Fruit fly (Drosophila melanogaster) whole organism, embryonic: ENCODE results near the gene Nepl13.

ENCODE experiments used
- CG12236 ChIP-seq: fragments of 200-800 bp; sonication (Bioruptor generic); optimal IDR thresholded peaks from 2 replicates; lab custom pipeline; 2016; ENCODE audit warnings: missing biosample characterization, missing genetic modification characterization
- CG13624 ChIP-seq: fragments of 200-800 bp; sonication (Bioruptor generic); optimal IDR thresholded peaks from 2 replicates; lab custom pipeline; 2016; ENCODE audit warnings: missing biosample characterization, missing genetic modification characterization
- CG14441 ChIP-seq: fragments of 200-800 bp; sonication (Bioruptor generic); IDR thresholded peaks from 2 replicates; pipeline ENCODE4 v1.3.6; 2022; ENCODE audit warnings: missing biosample characterization, missing genetic modification characterization
- CG1603 ChIP-seq: fragments of 200-800 bp; sonication (Bioruptor generic); optimal IDR thresholded peaks from 2 replicates; lab custom pipeline; 2019; ENCODE audit warnings: missing biosample characterization, mild to moderate bottlenecking, missing genetic modification characterization, moderate library complexity
- CG16863 ChIP-seq: fragments of 200-800 bp; sonication (Bioruptor generic); optimal IDR thresholded peaks from 3 replicates; lab custom pipeline; 2016; ENCODE audit warnings: missing biosample characterization, missing genetic modification characterization
- CG17568 ChIP-seq: fragments of 200-800 bp; sonication (Bioruptor generic); optimal IDR thresholded peaks from 2 replicates; lab custom pipeline; 2018; ENCODE audit warnings: missing biosample characterization, mild to moderate bottlenecking, missing genetic modification characterization, moderate library complexity
- CG18262 ChIP-seq: fragments of 200-800 bp; optimal IDR thresholded peaks from 3 replicates; lab custom pipeline; 2019; ENCODE audit warnings: missing biosample characterization, mild to moderate bottlenecking, missing genetic modification characterization, moderate library complexity
- CG2120 ChIP-seq: fragments of 200-800 bp; sonication (Bioruptor generic); optimal IDR thresholded peaks from 3 replicates; lab custom pipeline; 2016; ENCODE audit warnings: missing biosample characterization, missing genetic modification characterization
- CG30403 ChIP-seq: fragments of 200-800 bp; sonication (Bioruptor generic); optimal IDR thresholded peaks from 3 replicates; lab custom pipeline; 2016; ENCODE audit warnings: missing biosample characterization, missing genetic modification characterization
- CG32772 ChIP-seq: fragments of 200-800 bp; sonication (Bioruptor generic); IDR thresholded peaks from 2 replicates; pipeline ENCODE4 v1.3.6; 2022; ENCODE audit warnings: missing biosample characterization, missing genetic modification characterization
- CG33213 ChIP-seq: fragments of 200-800 bp; sonication (Bioruptor generic); optimal IDR thresholded peaks from 3 replicates; lab custom pipeline; 2016; ENCODE audit warnings: missing biosample characterization, missing genetic modification characterization
- CG5245 ChIP-seq: fragments of 200-800 bp; sonication (Bioruptor generic); optimal IDR thresholded peaks from 3 replicates; lab custom pipeline; 2016; ENCODE audit warnings: missing biosample characterization, missing genetic modification characterization
- CG8388 ChIP-seq: fragments of 200-800 bp; sonication (Bioruptor generic); optimal IDR thresholded peaks from 2 replicates; lab custom pipeline; 2019; ENCODE audit warnings: missing biosample characterization, mild to moderate bottlenecking, missing genetic modification characterization, moderate library complexity
- Eip74EF ChIP-seq, 2 experiments: fragments of 200-800 bp in 1 of 2; fragments of >200 bp in 1 of 2; sonication (Bioruptor generic) in 1 of 2; optimal IDR thresholded peaks; 2 replicates each; lab custom pipeline; 2017 to 2019; ENCODE audit warnings: missing biosample characterization in 2 of 2, missing genetic modification characterization in 2 of 2, mild to moderate bottlenecking in 1 of 2, moderate library complexity in 1 of 2
- Ets65A ChIP-seq: fragments of 200-800 bp; sonication (Bioruptor generic); peaks from one replicate; lab custom pipeline; 2016; ENCODE audit warnings: missing biosample characterization, missing genetic modification characterization
- HmgD ChIP-seq: fragments of 200-800 bp; sonication (Bioruptor generic); optimal IDR thresholded peaks from 3 replicates; lab custom pipeline; 2016; ENCODE audit warnings: missing biosample characterization, missing genetic modification characterization
- Hmr ChIP-seq: fragments of 200-800 bp; sonication (Bioruptor generic); optimal IDR thresholded peaks from 3 replicates; lab custom pipeline; 2017; ENCODE audit warnings: mild to moderate bottlenecking, missing biosample characterization, missing genetic modification reagents, missing genetic modification characterization
- NFAT ChIP-seq: fragments of 200-800 bp; sonication (Bioruptor generic); IDR thresholded peaks from 2 replicates; pipeline ENCODE4 v1.3.6; 2022; ENCODE audit warnings: missing biosample characterization, missing genetic modification characterization
- Pdp1 ChIP-seq, 2 experiments: fragments of 200-800 bp; sonication (Bioruptor generic); optimal IDR thresholded peaks; 3 replicates each; lab custom pipeline; 2016; ENCODE audit warnings: missing biosample characterization in 2 of 2, missing genetic modification characterization in 2 of 2, mild to moderate bottlenecking in 1 of 2, moderate library complexity in 1 of 2
- Ptx1 ChIP-seq: fragments of 200-800 bp; sonication (Bioruptor generic); IDR thresholded peaks from 2 replicates; pipeline ENCODE4 v1.3.6; 2022; ENCODE audit warnings: missing biosample characterization, missing genetic modification characterization
- Rfx ChIP-seq: fragments of 200-800 bp; sonication (Bioruptor generic); IDR thresholded peaks from 2 replicates; pipeline ENCODE4 v1.3.6; 2022; ENCODE audit warnings: missing biosample characterization, missing genetic modification characterization
- Stat92E ChIP-seq, 3 experiments: fragments of >200 bp in 2 of 3; fragments of 200-800 bp in 1 of 3; sonication (Bioruptor generic) in 1 of 3; optimal IDR thresholded peaks; 2 replicates each; lab custom pipeline; 2017 to 2019; ENCODE audit warnings: missing biosample characterization in 3 of 3, missing genetic modification characterization in 3 of 3, mild to moderate bottlenecking in 1 of 3, moderate library complexity in 1 of 3
- Xrp1 ChIP-seq: fragments of 200-800 bp; sonication (Bioruptor generic); IDR thresholded peaks from 2 replicates; pipeline ENCODE4 v1.3.6; 2022; ENCODE audit warnings: missing biosample characterization, missing genetic modification characterization
- btn ChIP-seq: fragments of 200-800 bp; sonication (Bioruptor generic); optimal IDR thresholded peaks from 2 replicates; lab custom pipeline; 2016; ENCODE audit warnings: missing biosample characterization, missing genetic modification characterization
- cg ChIP-seq: fragments of 200-800 bp; sonication (Bioruptor generic); optimal IDR thresholded peaks from 3 replicates; lab custom pipeline; 2019; ENCODE audit warnings: missing biosample characterization, mild to moderate bottlenecking, missing genetic modification characterization, moderate library complexity
- corto ChIP-seq: fragments of 200-800 bp; sonication (Bioruptor generic); optimal IDR thresholded peaks from 2 replicates; lab custom pipeline; 2016; ENCODE audit warnings: missing biosample characterization, mild to moderate bottlenecking, missing genetic modification characterization, moderate library complexity
- crc ChIP-seq: fragments of 200-800 bp; sonication (Bioruptor generic); optimal IDR thresholded peaks from 2 replicates; lab custom pipeline; 2016; ENCODE audit warnings: missing biosample characterization, missing genetic modification characterization
- ewg ChIP-seq: fragments of 200-800 bp; sonication (Bioruptor generic); optimal IDR thresholded peaks from 3 replicates; lab custom pipeline; 2017; ENCODE audit warnings: mild to moderate bottlenecking, missing biosample characterization, missing genetic modification reagents, missing genetic modification characterization
- gt ChIP-seq: fragments of 200-800 bp; sonication (Bioruptor generic); IDR thresholded peaks from 2 replicates; pipeline ENCODE4 v1.3.6; 2022; ENCODE audit warnings: missing biosample characterization, missing genetic modification characterization
- ham ChIP-seq: fragments of 200-800 bp; sonication (Bioruptor generic); IDR thresholded peaks from 2 replicates; pipeline ENCODE4 v1.3.6; 2022; ENCODE audit warnings: missing biosample characterization, missing genetic modification characterization
- klu ChIP-seq: fragments of 200-800 bp; sonication (Bioruptor generic); IDR thresholded peaks from 2 replicates; pipeline ENCODE4 v1.3.6; 2022; ENCODE audit warnings: missing biosample characterization, missing genetic modification characterization
- kni ChIP-seq: fragments of 200-800 bp; sonication (Bioruptor generic); optimal IDR thresholded peaks from 3 replicates; lab custom pipeline; 2017; ENCODE audit warnings: mild to moderate bottlenecking, missing biosample characterization, missing genetic modification reagents, missing genetic modification characterization
- nerfin-1 ChIP-seq: fragments of 200-800 bp; sonication (Bioruptor generic); optimal IDR thresholded peaks from 3 replicates; lab custom pipeline; 2019; ENCODE audit warnings: missing biosample characterization, mild to moderate bottlenecking, missing genetic modification characterization, moderate library complexity
- pan ChIP-seq, 4 experiments: fragments of >200 bp in 3 of 4; fragments of 200-800 bp in 1 of 4; sonication (Bioruptor generic) in 1 of 4; optimal IDR thresholded peaks in 3 of 4; IDR thresholded peaks in 1 of 4; 2 replicates each; pipeline versions ENCODE4 v1.3.6 to Lab custom; 2017 to 2022; ENCODE audit warnings: missing biosample characterization in 2 of 4, missing genetic modification characterization in 2 of 4, mixed read lengths in 1 of 4
- sd ChIP-seq: fragments of 200-800 bp; sonication (Bioruptor generic); optimal IDR thresholded peaks from 3 replicates; lab custom pipeline; 2018; ENCODE audit warnings: missing biosample characterization, mild to moderate bottlenecking, missing genetic modification characterization, moderate library complexity
- sens ChIP-seq: fragments of 200-800 bp; sonication (Bioruptor generic); peaks from one replicate; lab custom pipeline; 2016; ENCODE audit warnings: missing biosample characterization, missing genetic modification characterization
- slbo ChIP-seq: fragments of 200-800 bp; sonication (Bioruptor generic); IDR thresholded peaks from 2 replicates; pipeline ENCODE4 v1.3.6; 2022; ENCODE audit warnings: missing biosample characterization, missing genetic modification characterization
- sob ChIP-seq: fragments of 200-800 bp; sonication (Bioruptor generic); IDR thresholded peaks from 2 replicates; pipeline ENCODE4 v1.3.6; 2022; ENCODE audit warnings: missing biosample characterization, missing genetic modification characterization
- stc ChIP-seq: fragments of 200-800 bp; sonication (Bioruptor generic); IDR thresholded peaks from 2 replicates; pipeline ENCODE4 v1.3.6; 2022; ENCODE audit warnings: missing biosample characterization, missing genetic modification characterization
- tgo ChIP-seq: fragments of 200-800 bp; sonication (Bioruptor generic); IDR thresholded peaks from 3 replicates; pipeline ENCODE4 v1.3.6; 2022; ENCODE audit warnings: missing biosample characterization, missing genetic modification characterization
- zfh1 ChIP-seq: fragments of 200-800 bp; sonication (Bioruptor generic); IDR thresholded peaks from 3 replicates; pipeline ENCODE4 v1.3.6; 2022; ENCODE audit warnings: missing biosample characterization, missing genetic modification characterization

Nepl13 gene

dm6 chr3R:22727857-22728256, 33.0 kb downstream of the Nepl13 start (continued):
- TF ChIP-seq CG13624: peak; percentile 2
- 0 out of 2 replicates have a peak, but pooled peaks have one; percentile 11 for TF ChIP-seq slbo
- TF ChIP-seq Hmr (GFP tag; lab: Kevin White, UChicago): peak; percentile 3
- peak; percentile 25 for TF ChIP-seq CG18262 (tag; lab: Kevin White, UChicago)
- TF ChIP-seq CG17568 (GFP tag; lab: Kevin White, UChicago): no peak
- peak in 1 of 2 experiments; percentile 9 for TF ChIP-seq Pdp1 (GFP tag; optimal IDR thresholded peaks at IDR 0.05; lab: Kevin White, UChicago)
- TF ChIP-seq Ptx1 (GFP tag; lab: Robert Waterston, UW): peak; percentile 73
- TF ChIP-seq CG5245 (GFP tag; lab: Kevin White, UChicago): no peak
- TF ChIP-seq CG16863 (GFP tag; lab: Kevin White, UChicago): no peak
- TF ChIP-seq sd (tag; lab: Kevin White, UChicago): peak; percentile 17
- TF ChIP-seq sens (GFP tag; lab: Kevin White, UChicago): peak; percentile 22
- 0 out of 2 replicates have a peak, but pooled peaks have one; percentile 23 for TF ChIP-seq NFAT
- TF ChIP-seq Stat92E (GFP tag; optimal IDR thresholded peaks at IDR 0.05; lab: Kevin White, UChicago): no peak
- TF ChIP-seq CG1603 (tag; lab: Kevin White, UChicago): peak; percentile 30
- TF ChIP-seq corto (GFP tag; lab: Kevin White, UChicago): no peak
- 0 out of 2 replicates have a peak, but pooled peaks have one; percentile 22 for TF ChIP-seq sob
- TF ChIP-seq ham (GFP tag; lab: Robert Waterston, UW): no peak
- no peak for TF ChIP-seq pan (optimal IDR thresholded peaks at IDR 0.05; lab: Kevin White, UChicago)
- TF ChIP-seq pan (GFP tag; optimal IDR thresholded peaks at IDR 0.05 in 1 of 2, IDR thresholded peaks at IDR 0.05 in 1 of 2): peak in 1 of 2 experiments; percentile 75
- peak; percentile 66 for TF ChIP-seq stc (GFP tag; lab: Robert Waterston, UW)
- peak; percentile 42; the same call in 1 of the 2 replicates for TF ChIP-seq klu (GFP tag; lab: Robert Waterston, UW)
- TF ChIP-seq CG32772 (GFP tag; lab: Robert Waterston, UW): 0 out of 2 replicates have a peak, but pooled peaks have one; percentile 7
- TF ChIP-seq CG30403 (GFP tag; lab: Kevin White, UChicago): peak; percentile 14
- TF ChIP-seq zfh1 (GFP tag; lab: Robert Waterston, UW): peak; percentile 33; the same call in 1 of the 3 replicates
- peak; percentile 84 for TF ChIP-seq Ets65A (GFP tag; lab: Kevin White, UChicago)
- TF ChIP-seq CG8388: no peak
- TF ChIP-seq tgo (GFP tag; lab: Robert Waterston, UW): peak; percentile 46; the same call in 1 of the 3 replicates
- peak; percentile 32; the same call in 1 of the 2 replicates for TF ChIP-seq CG14441 (GFP tag; lab: Robert Waterston, UW)
- peak; percentile 53 for TF ChIP-seq Rfx (GFP tag; lab: Robert Waterston, UW)
- TF ChIP-seq CG12236 (GFP tag; lab: Kevin White, UChicago): no peak
- no peak for TF ChIP-seq ewg (GFP tag; lab: Kevin White, UChicago)
- TF ChIP-seq crc (GFP tag; lab: Kevin White, UChicago): no peak
- peak; percentile 61; the same call in 1 of the 2 replicates for TF ChIP-seq Xrp1 (GFP tag; lab: Robert Waterston, UW)
- peak; percentile 27 for TF ChIP-seq CG2120 (GFP tag; lab: Kevin White, UChicago)

DNA sequence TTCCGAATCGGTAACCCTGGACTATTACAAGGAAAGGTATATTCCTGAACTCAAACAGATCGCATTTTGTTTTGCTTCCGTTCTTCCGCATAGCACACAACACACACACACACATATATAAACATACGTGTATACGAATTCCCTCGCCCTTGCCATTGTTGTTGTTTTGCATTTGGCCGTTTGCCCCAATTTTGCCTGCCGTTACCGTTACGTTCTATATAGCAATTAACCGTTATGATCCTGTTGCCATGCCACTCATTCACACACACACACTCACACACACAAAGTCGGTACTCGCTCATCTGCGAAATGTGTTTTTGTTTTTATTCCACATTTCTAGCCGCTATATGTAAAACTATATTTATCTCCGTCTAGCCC, 33.4 kb downstream of the Nepl13 start:
- TF ChIP-seq CG33213 (GFP tag; lab: Kevin White, UChicago): no peak
- TF ChIP-seq Eip74EF (GFP tag; optimal IDR thresholded peaks at IDR 0.05; lab: Kevin White, UChicago): peak in 1 of 2 experiments; percentile 70
- peak; percentile 71 for TF ChIP-seq cg (GFP tag; lab: Kevin White, UChicago)
- peak; percentile 41 for TF ChIP-seq nerfin-1
- no peak for TF ChIP-seq gt
- no peak for TF ChIP-seq btn (GFP tag; lab: Kevin White, UChicago)
- TF ChIP-seq sd (tag; lab: Kevin White, UChicago): peak; percentile 28
- peak; percentile 27 for TF ChIP-seq HmgD (GFP tag; lab: Kevin White, UChicago)
- TF ChIP-seq kni: no peak
